Worm (Caenorhabditis elegans) whole organism, midembryonic: ENCODE measurements around the gene F44G3.7.

Source experiments
- T22C8.4 ChIP-seq: fragments of 200-800 bp; sonication (Bioruptor generic); IDR thresholded peaks from 2 replicates; pipeline ENCODE4 v1.3.6; 2022; ENCODE audit warnings: missing genetic modification characterization, missing compliant biosample characterization
- flt-1 ChIP-seq: fragments of 200-800 bp; sonication (Bioruptor generic); IDR thresholded peaks from 2 replicates; pipeline ENCODE4 v1.3.6; 2022; ENCODE audit warnings: missing genetic modification characterization, missing compliant biosample characterization
- ref-1 ChIP-seq: fragments of 200-800 bp; sonication (Bioruptor generic); conservative IDR thresholded peaks from 2 replicates; pipeline ENCODE4 v1.3.6; 2022; ENCODE audit warnings: missing genetic modification reagents, missing genetic modification characterization, missing compliant biosample characterization
- tab-1 ChIP-seq: fragments of 200-800 bp; sonication (Bioruptor generic); IDR thresholded peaks from 2 replicates; pipeline ENCODE4 v1.3.6; 2022; ENCODE audit warnings: missing genetic modification characterization, missing compliant biosample characterization

DNA sequence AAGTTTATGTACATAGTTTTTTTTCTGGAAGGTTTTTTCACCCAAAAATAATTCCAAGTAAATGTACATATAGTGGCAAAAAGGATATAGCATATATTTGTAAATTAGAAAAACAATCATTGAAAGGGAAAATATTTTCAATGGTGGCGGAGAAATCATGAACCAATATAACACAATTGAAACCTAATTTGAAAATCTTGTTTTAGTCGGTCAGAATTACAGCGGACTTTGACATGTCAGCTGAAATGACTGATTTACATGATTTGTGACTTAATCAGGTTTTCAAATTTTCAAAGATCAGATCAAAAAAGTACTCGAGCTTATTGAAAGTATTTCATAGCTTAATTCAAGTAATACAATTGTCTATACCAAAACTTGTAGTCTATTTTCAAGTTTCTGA lies 34.8 kb upstream of the F44G3.7 start, which contains the start of gene K05D4.9:
- no peak for TF ChIP-seq T22C8.4 (GFP tag; lab: Robert Waterston, UW)
- TF ChIP-seq flt-1 (GFP tag; lab: Robert Waterston, UW), result no peak
- no peak for TF ChIP-seq tab-1
- TF ChIP-seq ref-1 (GFP tag; lab: Robert Waterston, UW), result no peak
